Worm (Caenorhabditis elegans) whole organism, young adult: ENCODE measurements around the gene nlp-56.

Source experiments
- K11D2.4 ChIP-seq: fragments of 200-800 bp; sonication (Bioruptor generic); IDR thresholded peaks from 2 replicates; pipeline ENCODE4 v1.3.6; 2022; ENCODE audit warnings: missing genetic modification reagents, missing genetic modification characterization, missing compliant biosample characterization
- ama-1 ChIP-seq, 3 experiments: fragments of 150-350 bp in 1 of 3; sonication (generic microtip) in 2 of 3; optimal IDR thresholded peaks; 2 replicates each; lab custom pipeline; 2014 to 2018; ENCODE audit warnings: missing biosample characterization in 2 of 3, missing genetic modification characterization in 2 of 3, missing genetic modification reagents in 2 of 3
- ceh-27 ChIP-seq: fragments of 200-800 bp; sonication (Bioruptor generic); optimal IDR thresholded peaks from 2 replicates; lab custom pipeline; 2018; ENCODE audit warnings: mild to moderate bottlenecking, missing genetic modification characterization, moderate library complexity, missing compliant biosample characterization
- nfya-1 ChIP-seq: sonication (generic microtip); optimal IDR thresholded peaks from 2 replicates; lab custom pipeline; 2017; ENCODE audit warnings: antibody characterized with exemption, missing compliant biosample characterization, missing genetic modification characterization, borderline replicate concordance; ENCODE audit not compliant: insufficient read depth

DNA sequence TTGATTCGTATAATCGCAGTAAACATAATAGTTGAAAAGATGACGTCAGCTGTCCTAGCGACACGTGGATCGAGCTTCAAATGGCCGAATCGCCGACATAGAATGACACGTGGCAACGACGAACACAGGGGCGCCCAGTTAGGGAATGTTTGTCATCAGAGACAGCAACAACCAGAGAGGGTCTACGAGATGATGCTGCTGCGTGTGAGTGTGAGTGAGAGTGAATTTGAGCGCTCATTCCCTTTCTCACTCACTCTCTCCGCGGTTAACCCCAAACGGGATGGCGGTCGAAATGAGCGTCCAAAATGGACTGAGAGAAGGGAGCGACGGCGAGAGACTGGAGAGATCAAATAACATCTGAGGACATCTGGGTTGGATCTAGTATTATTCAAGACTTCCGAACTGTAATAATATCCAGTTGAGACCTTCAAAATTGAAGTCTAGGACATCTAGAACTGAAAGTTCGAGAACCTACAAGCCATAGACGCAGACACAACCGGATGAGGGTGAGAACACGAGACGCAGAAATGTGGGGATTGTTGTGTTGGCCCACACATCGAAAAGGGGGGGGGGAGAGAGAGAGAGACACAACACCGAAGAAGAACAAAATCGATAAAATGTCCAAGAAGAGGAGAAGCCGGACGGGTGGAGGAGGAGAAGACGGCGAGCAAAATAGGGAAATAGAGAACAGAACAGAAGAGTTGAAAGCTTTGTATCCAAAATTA, 9.5 kb upstream of the nlp-56 start:
- TF ChIP-seq ama-1 (optimal IDR thresholded peaks at IDR 0.05; lab: Kevin White, UChicago), result peak; percentile 34
- TF ChIP-seq ama-1 (GFP tag; optimal IDR thresholded peaks at IDR 0.05; lab: Kevin White, UChicago), result no peak
- no peak for TF ChIP-seq ceh-27 (GFP tag; lab: Kevin White, UChicago)
- TF ChIP-seq nfya-1 (tag; lab: Kevin White, UChicago), result no peak
- 0 out of 2 replicates have a peak, but pooled peaks have one; percentile 12 for TF ChIP-seq K11D2.4 (GFP tag; lab: Robert Waterston, UW)
